Fruit fly (Drosophila melanogaster) whole organism, pupa: ENCODE results near the gene CG31612.
A peak's percentile ranks its signal among the peaks of the same experiment; 100 is the strongest.

Experiments
- CG10348 ChIP-seq: fragments of 200-800 bp; sonication (Bioruptor generic); IDR thresholded peaks from 2 replicates; pipeline ENCODE4 v1.3.6; 2022; ENCODE audit warnings: missing biosample characterization, missing genetic modification characterization
- CG12605 ChIP-seq: fragments of 200-800 bp; sonication (Bioruptor generic); IDR thresholded peaks from 2 replicates; pipeline ENCODE4 v1.3.6; 2022; ENCODE audit warnings: missing biosample characterization, missing genetic modification characterization
- CG13204 ChIP-seq: fragments of 200-800 bp; sonication (Bioruptor generic); optimal IDR thresholded peaks from 2 replicates; lab custom pipeline; 2018; ENCODE audit warnings: missing biosample characterization, mild to moderate bottlenecking, missing genetic modification characterization, moderate library complexity
- CG14655 ChIP-seq: fragments of 200-800 bp; sonication (Bioruptor generic); optimal IDR thresholded peaks from 3 replicates; lab custom pipeline; 2017; ENCODE audit warnings: mild to moderate bottlenecking, missing biosample characterization, missing genetic modification reagents, missing genetic modification characterization
- CG15710 ChIP-seq: fragments of 200-800 bp; sonication (Bioruptor generic); optimal IDR thresholded peaks from 2 replicates; lab custom pipeline; 2018; ENCODE audit warnings: missing biosample characterization, mild to moderate bottlenecking, missing genetic modification characterization, moderate library complexity
- CG17806 ChIP-seq: fragments of 200-800 bp; sonication (Bioruptor generic); optimal IDR thresholded peaks from 2 replicates; lab custom pipeline; 2018; ENCODE audit warnings: missing biosample characterization, mild to moderate bottlenecking, missing genetic modification characterization, moderate library complexity
- CG32121 ChIP-seq: fragments of 200-800 bp; sonication (Bioruptor generic); IDR thresholded peaks from 2 replicates; pipeline ENCODE4 v1.3.6; 2022; ENCODE audit warnings: missing biosample characterization, missing genetic modification characterization
- CG34367 ChIP-seq: fragments of 200-800 bp; sonication (Bioruptor generic); optimal IDR thresholded peaks from 2 replicates; lab custom pipeline; 2018; ENCODE audit warnings: missing biosample characterization, mild to moderate bottlenecking, missing genetic modification characterization
- CG4496 ChIP-seq: fragments of 200-800 bp; sonication (Bioruptor generic); IDR thresholded peaks from 3 replicates; pipeline ENCODE4 v1.3.6; 2022; ENCODE audit warnings: missing biosample characterization, missing genetic modification characterization
- CG8159 ChIP-seq: fragments of 200-800 bp; sonication (Bioruptor generic); optimal IDR thresholded peaks from 3 replicates; lab custom pipeline; 2018; ENCODE audit warnings: missing biosample characterization, mild to moderate bottlenecking, missing genetic modification characterization, moderate library complexity
- CG8301 ChIP-seq: fragments of 200-800 bp; sonication (Bioruptor generic); optimal IDR thresholded peaks from 2 replicates; lab custom pipeline; 2018; ENCODE audit warnings: missing biosample characterization, mild to moderate bottlenecking, missing genetic modification characterization
- CG9948 ChIP-seq: fragments of 200-800 bp; sonication (Bioruptor generic); optimal IDR thresholded peaks from 2 replicates; lab custom pipeline; 2018; ENCODE audit warnings: missing biosample characterization, mild to moderate bottlenecking, missing genetic modification characterization, moderate library complexity
- D1 ChIP-seq: fragments of 200-800 bp; sonication (Bioruptor generic); optimal IDR thresholded peaks from 2 replicates; lab custom pipeline; 2018; ENCODE audit warnings: missing biosample characterization, mild to moderate bottlenecking, missing genetic modification characterization, moderate library complexity
- EcR ChIP-seq: fragments of 200-800 bp; sonication (Bioruptor generic); optimal IDR thresholded peaks from 3 replicates; lab custom pipeline; 2019; ENCODE audit warnings: missing biosample characterization, missing genetic modification characterization, mild to moderate bottlenecking, moderate library complexity, missing genetic modification reagents
- Ets98B ChIP-seq: fragments of 200-800 bp; sonication (Bioruptor generic); IDR thresholded peaks from 2 replicates; pipeline ENCODE4 v1.3.6; 2022; ENCODE audit warnings: missing biosample characterization, missing genetic modification characterization
- Pif1A ChIP-seq: fragments of 200-800 bp; sonication (Bioruptor generic); optimal IDR thresholded peaks from 3 replicates; lab custom pipeline; 2016; ENCODE audit warnings: missing biosample characterization, missing genetic modification characterization
- Pif1B ChIP-seq: fragments of 200-800 bp; sonication (Bioruptor generic); optimal IDR thresholded peaks from 3 replicates; lab custom pipeline; 2016; ENCODE audit warnings: missing biosample characterization, missing genetic modification characterization
- Snoo ChIP-seq: fragments of 200-800 bp; sonication (Bioruptor generic); optimal IDR thresholded peaks from 3 replicates; lab custom pipeline; 2017; ENCODE audit warnings: missing biosample characterization, mild to moderate bottlenecking, missing genetic modification characterization, inconsistent platforms
- fd96Ca ChIP-seq: fragments of 200-800 bp; sonication (Bioruptor generic); IDR thresholded peaks from 3 replicates; pipeline ENCODE4 v1.3.6; 2022; ENCODE audit warnings: missing biosample characterization, missing genetic modification characterization
- gl ChIP-seq: fragments of 200-800 bp; sonication (Bioruptor generic); optimal IDR thresholded peaks from 2 replicates; lab custom pipeline; 2018; ENCODE audit warnings: missing biosample characterization, mild to moderate bottlenecking, missing genetic modification characterization
- rn ChIP-seq: fragments of 200-800 bp; sonication (Bioruptor generic); IDR thresholded peaks from 2 replicates; pipeline ENCODE4 v1.3.6; 2022; ENCODE audit warnings: missing biosample characterization, missing genetic modification characterization

The CG31612 gene

dm6 chr2L:21783965-21784364 lies 11.3 kb downstream of the CG31612 start, which contains the start of gene CG11630:
TSS of gene CG11630 (minus strand) at chr2L:21784065.
- TF ChIP-seq CG17806 (tag; lab: Kevin White, UChicago) (no peak), Ets98B (GFP tag; lab: Robert Waterston, UW) (no peak), gl (tag; lab: Kevin White, UChicago) (no peak), rn (GFP tag; lab: Robert Waterston, UW) (no peak), fd96Ca (no peak), CG12605 (GFP tag; lab: Robert Waterston, UW) (no peak), CG34367 (tag; lab: Kevin White, UChicago) (no peak), CG9948 (no peak), D1 (tag; lab: Kevin White, UChicago) (no peak), EcR (GFP tag; lab: Kevin White, UChicago) (no peak), CG14655 (GFP tag; lab: Kevin White, UChicago) (no peak), CG8301 (tag; lab: Kevin White, UChicago) (no peak), CG10348 (GFP tag; lab: Robert Waterston, UW) (no peak), CG8159 (tag; lab: Kevin White, UChicago) (no peak)
- TF ChIP-seq, all 21 proteins: peak for 0

dm6 chr2L:21769461-21769860 lies 25.8 kb downstream of the CG31612 start:
- TF ChIP-seq Pif1B (no peak), CG13204 (GFP tag; lab: Kevin White, UChicago) (no peak), D1 (tag; lab: Kevin White, UChicago) (no peak), CG10348 (GFP tag; lab: Robert Waterston, UW) (no peak), fd96Ca (no peak), CG17806 (tag; lab: Kevin White, UChicago) (no peak), CG12605 (GFP tag; lab: Robert Waterston, UW) (no peak), Ets98B (GFP tag; lab: Robert Waterston, UW) (no peak), rn (GFP tag; lab: Robert Waterston, UW) (no peak), Snoo (no peak), CG14655 (GFP tag; lab: Kevin White, UChicago) (no peak), CG15710 (tag; lab: Kevin White, UChicago) (no peak), CG8159 (tag; lab: Kevin White, UChicago) (no peak), CG34367 (tag; lab: Kevin White, UChicago) (no peak), CG4496 (no peak), EcR (GFP tag; lab: Kevin White, UChicago) (no peak)

dm6 chr2L:21764934-21765333 lies 30.3 kb downstream of the CG31612 start:
- TF ChIP-seq EcR (GFP tag; lab: Kevin White, UChicago) (peak; percentile 57), CG17806 (tag; lab: Kevin White, UChicago) (no peak)

- no peak for TF ChIP-seq Ets98B (GFP tag; lab: Robert Waterston, UW)
- no peak for TF ChIP-seq Pif1B
- TF ChIP-seq CG34367 (tag; lab: Kevin White, UChicago), result no peak
- no peak for TF ChIP-seq gl (tag; lab: Kevin White, UChicago)
- no peak for TF ChIP-seq CG12605 (GFP tag; lab: Robert Waterston, UW)
- no peak for TF ChIP-seq CG17806 (tag; lab: Kevin White, UChicago)
- no peak for TF ChIP-seq CG9948
- TF ChIP-seq Snoo, result no peak
- no peak for TF ChIP-seq Pif1A (GFP tag; lab: Kevin White, UChicago)
- TF ChIP-seq CG10348 (GFP tag; lab: Robert Waterston, UW), result no peak
- TF ChIP-seq D1 (tag; lab: Kevin White, UChicago), result no peak
- TF ChIP-seq CG13204 (GFP tag; lab: Kevin White, UChicago), result no peak
- TF ChIP-seq CG15710 (tag; lab: Kevin White, UChicago), result no peak
- TF ChIP-seq EcR (GFP tag; lab: Kevin White, UChicago), result no peak
- TF ChIP-seq CG4496, result no peak
- TF ChIP-seq rn (GFP tag; lab: Robert Waterston, UW), result no peak
- TF ChIP-seq CG14655 (GFP tag; lab: Kevin White, UChicago), result no peak
These were observed 37.2 kb downstream of the CG31612 start for dm6 chr2L:21758067-21758398.

dm6 chr2L:21757264-21758066 lies 37.8 kb downstream of the CG31612 start, which contains the start of the genes step and CG1416:
TSS of gene step (minus strand) at chr2L:21757466.
TSS of gene CG1416 (plus strand) at chr2L:21758010.
- TF ChIP-seq D1 (tag; lab: Kevin White, UChicago) (no peak), CG34367 (tag; lab: Kevin White, UChicago) (no peak), CG15710 (tag; lab: Kevin White, UChicago) (peak; percentile 41), CG10348 (GFP tag; lab: Robert Waterston, UW) (no peak), CG14655 (GFP tag; lab: Kevin White, UChicago) (peak; percentile 66), Pif1A (GFP tag; lab: Kevin White, UChicago) (peak; percentile 48), CG8301 (tag; lab: Kevin White, UChicago) (peak; percentile 31), CG8159 (tag; lab: Kevin White, UChicago) (peak; percentile 24), rn (GFP tag; lab: Robert Waterston, UW) (no peak), CG13204 (GFP tag; lab: Kevin White, UChicago) (no peak), CG17806 (tag; lab: Kevin White, UChicago) (peak; percentile 37), CG9948 (peak; percentile 39), Pif1B (no peak), Ets98B (GFP tag; lab: Robert Waterston, UW) (no peak), gl (tag; lab: Kevin White, UChicago) (no peak), CG32121 (GFP tag; lab: Robert Waterston, UW) (peak; percentile 31; the same call in 1 of the 2 replicates)
